Fruit fly (Drosophila melanogaster) whole organism, embryonic: Measurements from ENCODE around the gene CG13720.

ENCODE experiments used
- Ada2b ChIP-seq: fragments of 200-800 bp; sonication (Bioruptor generic); IDR thresholded peaks from 2 replicates; pipeline ENCODE4 v1.3.6; 2022; ENCODE audit warnings: missing biosample characterization, missing genetic modification characterization
- Asciz ChIP-seq: fragments of 200-800 bp; sonication (Bioruptor generic); optimal IDR thresholded peaks from 2 replicates; lab custom pipeline; 2017; ENCODE audit warnings: missing biosample characterization, mild to moderate bottlenecking, missing genetic modification characterization, missing genetic modification reagents
- Atf-2 ChIP-seq: fragments of 200-800 bp; sonication (Bioruptor generic); optimal IDR thresholded peaks from 2 replicates; lab custom pipeline; 2016; ENCODE audit warnings: missing biosample characterization, missing genetic modification characterization
- Atf6 ChIP-seq: fragments of 200-800 bp; sonication (Bioruptor generic); IDR thresholded peaks from 2 replicates; pipeline ENCODE4 v1.3.6; 2022; ENCODE audit warnings: missing biosample characterization, missing genetic modification characterization
- B-H1 ChIP-seq: fragments of 200-800 bp; sonication (Bioruptor generic); IDR thresholded peaks from 3 replicates; pipeline ENCODE4 v1.3.6; 2022; ENCODE audit warnings: missing biosample characterization, missing genetic modification characterization
- Bdp1 ChIP-seq: fragments of 200-800 bp; sonication (Bioruptor generic); optimal IDR thresholded peaks from 3 replicates; lab custom pipeline; 2016; ENCODE audit warnings: missing biosample characterization, missing genetic modification characterization
- CG10274 ChIP-seq: fragments of 200-800 bp; sonication (Bioruptor generic); optimal IDR thresholded peaks from 3 replicates; lab custom pipeline; 2017; ENCODE audit warnings: missing biosample characterization, mild to moderate bottlenecking, missing genetic modification characterization
- CG10366 ChIP-seq: fragments of 200-800 bp; sonication (Bioruptor generic); IDR thresholded peaks from 2 replicates; pipeline ENCODE4 v1.3.6; 2022; ENCODE audit warnings: missing biosample characterization, missing genetic modification characterization
- CG11085 ChIP-seq: fragments of 200-800 bp; sonication (Bioruptor generic); IDR thresholded peaks from 2 replicates; pipeline ENCODE4 v1.3.6; 2022; ENCODE audit warnings: missing biosample characterization, missing genetic modification characterization
- CG12071 ChIP-seq: fragments of 200-800 bp; sonication (Bioruptor generic); optimal IDR thresholded peaks from 3 replicates; lab custom pipeline; 2018; ENCODE audit warnings: missing biosample characterization, mild to moderate bottlenecking, missing genetic modification characterization
- CG12299 ChIP-seq: fragments of 200-800 bp; sonication (Bioruptor generic); optimal IDR thresholded peaks from 2 replicates; lab custom pipeline; 2018; ENCODE audit warnings: missing biosample characterization, mild to moderate bottlenecking, missing genetic modification characterization
- CG16813 ChIP-seq: fragments of 200-800 bp; sonication (Bioruptor generic); IDR thresholded peaks from 3 replicates; pipeline ENCODE4 v1.3.6; 2022; ENCODE audit warnings: missing biosample characterization, missing genetic modification characterization; ENCODE audit not compliant: partially characterized antibody
- CG30431 ChIP-seq: fragments of 200-800 bp; sonication (Bioruptor generic); optimal IDR thresholded peaks from 2 replicates; lab custom pipeline; 2017; ENCODE audit warnings: missing biosample characterization, missing genetic modification characterization
- CG31388 ChIP-seq: fragments of 200-800 bp; sonication (Bioruptor generic); optimal IDR thresholded peaks from 2 replicates; lab custom pipeline; 2016; ENCODE audit warnings: missing biosample characterization, missing genetic modification characterization
- CG33557 ChIP-seq: fragments of 200-800 bp; sonication (Bioruptor generic); optimal IDR thresholded peaks from 2 replicates; lab custom pipeline; 2019; ENCODE audit warnings: missing biosample characterization, mild to moderate bottlenecking, missing genetic modification characterization, moderate library complexity
- CG3726 ChIP-seq: fragments of 200-800 bp; sonication (Bioruptor generic); IDR thresholded peaks from 3 replicates; pipeline ENCODE4, ENCODE4 v1.3.6; 2022; ENCODE audit warnings: missing biosample characterization, missing genetic modification characterization
- CG42726 ChIP-seq: fragments of 200-800 bp; sonication (Bioruptor generic); IDR thresholded peaks from 2 replicates; pipeline ENCODE4 v1.3.6; 2022; ENCODE audit warnings: missing biosample characterization, missing genetic modification characterization; ENCODE audit not compliant: partially characterized antibody
- CG6854 ChIP-seq: fragments of 200-800 bp; sonication (Bioruptor generic); optimal IDR thresholded peaks from 3 replicates; lab custom pipeline; 2017; ENCODE audit warnings: missing biosample characterization, mild to moderate bottlenecking, missing genetic modification characterization
- CG7556 ChIP-seq: fragments of 200-800 bp; sonication (Bioruptor generic); optimal IDR thresholded peaks from 2 replicates; lab custom pipeline; 2017; ENCODE audit warnings: missing biosample characterization, mild to moderate bottlenecking, missing genetic modification characterization
- CG7786 ChIP-seq: fragments of 200-800 bp; sonication (Bioruptor generic); optimal IDR thresholded peaks from 2 replicates; lab custom pipeline; 2016; ENCODE audit warnings: missing biosample characterization, missing genetic modification characterization
- CG7928 ChIP-seq: fragments of 200-800 bp; sonication (Bioruptor generic); optimal IDR thresholded peaks from 2 replicates; lab custom pipeline; 2017; ENCODE audit warnings: missing biosample characterization, mild to moderate bottlenecking, missing genetic modification characterization
- CG9215 ChIP-seq: fragments of 200-800 bp; sonication (Bioruptor generic); IDR thresholded peaks from 2 replicates; pipeline ENCODE4 v1.3.6; 2022; ENCODE audit warnings: missing biosample characterization, missing genetic modification characterization
- CG9876 ChIP-seq: fragments of 200-800 bp; sonication (Bioruptor generic); optimal IDR thresholded peaks from 2 replicates; lab custom pipeline; 2016; ENCODE audit warnings: missing biosample characterization, missing genetic modification characterization
- Doc2 ChIP-seq: fragments of 200-800 bp; sonication (Bioruptor generic); IDR thresholded peaks from 2 replicates; pipeline ENCODE4 v1.3.6; 2022; ENCODE audit warnings: missing biosample characterization, missing genetic modification characterization
- ERR ChIP-seq: fragments of 200-800 bp; sonication (Bioruptor generic); optimal IDR thresholded peaks from 2 replicates; lab custom pipeline; 2016; ENCODE audit warnings: missing biosample characterization, missing genetic modification characterization
- Ets65A ChIP-seq: fragments of 200-800 bp; sonication (Bioruptor generic); peaks from one replicate; lab custom pipeline; 2016; ENCODE audit warnings: missing biosample characterization, missing genetic modification characterization
- Ets97D ChIP-seq: fragments of 200-800 bp; sonication (Bioruptor generic); optimal IDR thresholded peaks from 3 replicates; lab custom pipeline; 2016; ENCODE audit warnings: missing biosample characterization, missing genetic modification characterization
- HLH4C ChIP-seq: fragments of 200-800 bp; sonication (Bioruptor generic); IDR thresholded peaks from 3 replicates; pipeline ENCODE4 v1.3.6; 2022; ENCODE audit warnings: missing biosample characterization, missing genetic modification characterization; ENCODE audit not compliant: partially characterized antibody
- HmgZ ChIP-seq: fragments of 200-800 bp; sonication (Bioruptor generic); optimal IDR thresholded peaks from 2 replicates; lab custom pipeline; 2018; ENCODE audit warnings: missing biosample characterization, mild to moderate bottlenecking, missing genetic modification characterization
- Hr39 ChIP-seq: fragments of >200 bp; optimal IDR thresholded peaks from 2 replicates; lab custom pipeline; 2017
- Jarid2 ChIP-seq: fragments of 200-800 bp; sonication (Bioruptor generic); optimal IDR thresholded peaks from 3 replicates; lab custom pipeline; 2017; ENCODE audit warnings: mild to moderate bottlenecking, missing biosample characterization, missing genetic modification reagents, missing genetic modification characterization
- MBD-R2 ChIP-seq: fragments of 200-800 bp; sonication (Bioruptor generic); IDR thresholded peaks from 2 replicates; pipeline ENCODE4 v1.3.6; 2022; ENCODE audit warnings: missing biosample characterization, missing genetic modification characterization
- Max ChIP-seq: fragments of 200-800 bp; sonication (Bioruptor generic); optimal IDR thresholded peaks from 2 replicates; lab custom pipeline; 2016; ENCODE audit warnings: missing biosample characterization, mild to moderate bottlenecking, missing genetic modification characterization
- Nf-YA ChIP-seq: fragments of 200-800 bp; sonication (Bioruptor generic); IDR thresholded peaks from 2 replicates; pipeline ENCODE4 v1.3.6; 2022; ENCODE audit warnings: missing biosample characterization, missing genetic modification characterization
- Spps ChIP-seq: fragments of 200-800 bp; sonication (Bioruptor generic); optimal IDR thresholded peaks from 2 replicates; lab custom pipeline; 2018; ENCODE audit warnings: missing biosample characterization, mild to moderate bottlenecking, missing genetic modification characterization
- Trl ChIP-seq, 3 experiments: fragments of >200 bp in 2 of 3; fragments of 200-800 bp in 1 of 3; sonication (Bioruptor generic) in 1 of 3; optimal IDR thresholded peaks; 2 replicates in 1 of 3; 3 replicates in 2 of 3; lab custom pipeline; 2016 to 2017; ENCODE audit warnings: missing biosample characterization in 1 of 3, missing genetic modification characterization in 1 of 3
- ara ChIP-seq: fragments of 200-800 bp; sonication (Bioruptor generic); IDR thresholded peaks from 2 replicates; pipeline ENCODE4 v1.3.6; 2022; ENCODE audit warnings: missing biosample characterization, missing genetic modification characterization
- ase ChIP-seq: fragments of 200-800 bp; sonication (Bioruptor generic); IDR thresholded peaks from 3 replicates; pipeline ENCODE4 v1.3.6; 2022; ENCODE audit warnings: missing biosample characterization, missing genetic modification characterization
- ci ChIP-seq: fragments of 200-800 bp; sonication (Bioruptor generic); IDR thresholded peaks from 3 replicates; pipeline ENCODE4 v1.3.6; 2022; ENCODE audit warnings: missing biosample characterization, missing genetic modification characterization
- ems ChIP-seq: fragments of 200-800 bp; sonication (Bioruptor generic); optimal IDR thresholded peaks from 3 replicates; lab custom pipeline; 2016; ENCODE audit warnings: missing biosample characterization, missing genetic modification characterization
- fd3F ChIP-seq: fragments of 200-800 bp; sonication (Bioruptor generic); optimal IDR thresholded peaks from 2 replicates; lab custom pipeline; 2018; ENCODE audit warnings: missing biosample characterization, mild to moderate bottlenecking, missing genetic modification characterization, moderate library complexity
- inv ChIP-seq: fragments of 200-800 bp; sonication (Bioruptor generic); IDR thresholded peaks from 2 replicates; pipeline ENCODE4 v1.3.6; 2022; ENCODE audit warnings: missing biosample characterization, missing genetic modification characterization; ENCODE audit not compliant: partially characterized antibody
- knrl ChIP-seq: fragments of 200-800 bp; sonication (Bioruptor generic); IDR thresholded peaks from 3 replicates; pipeline ENCODE4 v1.3.6; 2022; ENCODE audit warnings: missing biosample characterization, missing genetic modification characterization; ENCODE audit not compliant: partially characterized antibody
- lov ChIP-seq, 2 experiments: fragments of 200-800 bp in 1 of 2; fragments of >200 bp in 1 of 2; sonication (Bioruptor generic) in 1 of 2; IDR thresholded peaks in 1 of 2; optimal IDR thresholded peaks in 1 of 2; 2 replicates in 1 of 2; 3 replicates in 1 of 2; pipeline versions ENCODE4 v1.3.6 to Lab custom; 2017 to 2022; ENCODE audit warnings: missing biosample characterization in 1 of 2, missing genetic modification characterization in 1 of 2
- nerfin-2 ChIP-seq: fragments of 200-800 bp; sonication (Bioruptor generic); IDR thresholded peaks from 2 replicates; pipeline ENCODE4 v1.3.6; 2022; ENCODE audit warnings: missing biosample characterization, missing genetic modification characterization; ENCODE audit not compliant: partially characterized antibody
- otp ChIP-seq: fragments of 200-800 bp; sonication (Bioruptor generic); IDR thresholded peaks from 3 replicates; pipeline ENCODE4, ENCODE4 v1.3.6; 2022; ENCODE audit warnings: missing biosample characterization, missing genetic modification characterization
- pnt ChIP-seq: fragments of 200-800 bp; sonication (Bioruptor generic); optimal IDR thresholded peaks from 3 replicates; lab custom pipeline; 2016; ENCODE audit warnings: missing biosample characterization, missing genetic modification characterization
- slou ChIP-seq: fragments of 200-800 bp; sonication (Bioruptor generic); optimal IDR thresholded peaks from 3 replicates; lab custom pipeline; 2016; ENCODE audit warnings: missing biosample characterization, missing genetic modification characterization
- tap ChIP-seq: fragments of 200-800 bp; optimal IDR thresholded peaks from 3 replicates; lab custom pipeline; 2019; ENCODE audit warnings: missing biosample characterization, mild to moderate bottlenecking, missing genetic modification characterization, moderate library complexity

CG13720 gene

DNA sequence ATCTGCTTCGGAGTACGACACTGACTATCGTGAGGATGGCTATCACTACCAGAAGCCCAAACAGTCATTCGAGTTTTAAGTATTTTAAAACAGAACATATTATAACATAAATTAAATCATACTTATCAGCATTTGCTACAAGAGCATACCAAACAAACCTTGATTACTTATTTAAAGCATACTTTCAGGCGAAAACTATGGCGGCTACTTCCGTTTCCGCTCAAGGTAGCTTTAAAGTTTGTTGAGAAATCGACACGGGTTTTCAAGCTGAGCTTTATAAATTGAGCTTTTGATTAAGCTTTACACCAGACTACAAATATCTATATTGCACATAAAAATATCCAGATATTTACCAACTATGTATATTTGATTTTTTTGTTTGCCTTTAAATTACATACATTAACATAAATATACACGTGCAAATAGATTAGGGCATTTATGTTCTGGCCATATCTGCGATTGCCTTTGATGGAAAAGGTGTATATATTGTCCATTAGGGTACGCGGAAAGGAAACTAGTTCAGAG lies 25.3 kb downstream of the CG13720 start (continued):
- TF ChIP-seq CG3726 (GFP tag; lab: Robert Waterston, UW) (peak; percentile 57; the same call in 1 of the 3 replicates), CG31388 (GFP tag; lab: Kevin White, UChicago) (no peak), Ets97D (GFP tag; lab: Kevin White, UChicago) (peak; percentile 98), CG12299 (tag; lab: Kevin White, UChicago) (peak; percentile 76), CG16813 (GFP tag; lab: Robert Waterston, UW) (no peak), CG9876 (GFP tag; lab: Kevin White, UChicago) (peak; percentile 40), ara (GFP tag; lab: Robert Waterston, UW) (0 out of 2 replicates have a peak, but pooled peaks have one; percentile 54), CG9215 (no peak), ERR (no peak), Asciz (GFP tag; lab: Kevin White, UChicago) (peak; percentile 95), Jarid2 (GFP tag; lab: Kevin White, UChicago) (peak; percentile 68), tap (tag; lab: Kevin White, UChicago) (peak; percentile 77), CG30431 (GFP tag; lab: Kevin White, UChicago) (peak; percentile 25), otp (GFP tag; lab: Robert Waterston, UW) (peak; percentile 84; the same call in 2 of the 3 replicates), CG33557 (peak; percentile 60), CG7556 (GFP tag; lab: Kevin White, UChicago) (peak; percentile 59), CG7928 (GFP tag; lab: Kevin White, UChicago) (peak; percentile 60), Max (GFP tag; lab: Kevin White, UChicago) (peak; percentile 69), CG6854 (GFP tag; lab: Kevin White, UChicago) (peak; percentile 95), Nf-YA (GFP tag; lab: Robert Waterston, UW) (peak; percentile 33; the same call in 1 of the 2 replicates), Spps (tag; lab: Kevin White, UChicago) (peak; percentile 43), Ada2b (GFP tag; lab: Robert Waterston, UW) (peak; percentile 48; the same call in 1 of the 2 replicates), ci (peak; percentile 98), CG11085 (GFP tag; lab: Robert Waterston, UW) (no peak; the same call in 1 of the 2 replicates), Ets65A (GFP tag; lab: Kevin White, UChicago) (no peak), CG42726 (GFP tag; lab: Robert Waterston, UW) (no peak), inv (GFP tag; lab: Robert Waterston, UW) (no peak), fd3F (GFP tag; lab: Kevin White, UChicago) (peak; percentile 68), B-H1 (GFP tag; lab: Robert Waterston, UW) (peak; percentile 39; the same call in 1 of the 3 replicates), MBD-R2 (no peak), HmgZ (tag; lab: Kevin White, UChicago) (peak; percentile 82), CG7786 (no peak), knrl (GFP tag; lab: Robert Waterston, UW) (no peak), lov (optimal IDR thresholded peaks at IDR 0.05; lab: Kevin White, UChicago) (no peak), lov (GFP tag; IDR thresholded peaks at IDR 0.05; lab: Robert Waterston, UW) (peak; percentile 90; the same call in 2 of the 3 replicates), nerfin-2 (GFP tag; lab: Robert Waterston, UW) (no peak), CG10366 (GFP tag; lab: Robert Waterston, UW) (peak; percentile 35), Doc2 (GFP tag; lab: Robert Waterston, UW) (no peak), CG10274 (GFP tag; lab: Kevin White, UChicago) (peak; percentile 69), pnt (GFP tag; lab: Kevin White, UChicago) (no peak), HLH4C (GFP tag; lab: Robert Waterston, UW) (no peak), ase (GFP tag; lab: Robert Waterston, UW) (peak; percentile 51; the same call in 2 of the 3 replicates), Atf-2 (GFP tag; lab: Kevin White, UChicago) (no peak), ems (GFP tag; lab: Kevin White, UChicago) (peak; percentile 70), Hr39 (no peak), CG12071 (GFP tag; lab: Kevin White, UChicago) (peak; percentile 97), Trl (optimal IDR thresholded peaks at IDR 0.05; lab: Kevin White, UChicago) (no peak), Trl (GFP tag; optimal IDR thresholded peaks at IDR 0.05; lab: Kevin White, UChicago) (peak; percentile 72), Atf6 (GFP tag; lab: Robert Waterston, UW) (peak; percentile 71), Bdp1 (GFP tag; lab: Kevin White, UChicago) (peak; percentile 53), slou (GFP tag; lab: Kevin White, UChicago) (peak; percentile 34)
